Worm (Caenorhabditis elegans): Measurements from ENCODE around the gene F28A12.3.
A peak's percentile ranks its signal among the peaks of the same experiment; 100 is the strongest.

Gene F28A12.3

DNA sequence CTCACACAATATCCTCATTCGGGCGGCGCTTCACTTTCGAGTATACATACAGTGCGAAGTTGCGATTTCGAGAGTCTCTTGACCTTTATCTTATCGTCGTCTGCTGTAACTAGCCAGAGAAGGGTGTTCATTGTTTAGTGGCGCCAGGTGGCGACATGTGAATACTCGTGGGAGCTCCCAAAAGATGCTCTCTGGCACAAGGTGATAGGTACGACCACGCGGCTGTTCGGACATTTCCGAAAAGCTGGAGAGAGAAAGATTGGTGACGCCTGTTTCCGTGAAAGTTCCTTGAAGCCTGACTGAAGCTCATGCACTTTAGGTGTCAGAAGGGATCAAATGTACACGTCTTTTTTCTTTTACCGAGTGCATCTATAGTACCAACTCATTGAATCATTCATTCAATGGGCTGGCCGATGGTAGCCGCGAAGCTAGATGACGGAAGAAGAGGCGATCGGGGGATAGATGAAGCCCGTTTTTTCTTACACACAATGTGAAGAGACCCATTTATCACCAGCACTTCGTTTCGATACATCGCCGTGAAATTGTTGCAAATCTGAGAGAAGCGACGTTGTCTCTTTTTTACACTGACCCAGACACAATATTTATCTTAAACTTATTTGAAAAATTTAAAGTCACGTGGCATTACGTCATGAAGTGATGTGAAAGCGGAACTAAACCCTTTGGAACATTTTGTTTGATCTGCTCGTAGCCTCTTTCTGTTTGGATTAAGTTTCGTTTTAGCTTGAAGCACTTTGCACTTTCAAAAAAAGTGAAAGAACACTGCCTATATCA is 26.3 kb upstream of the F28A12.3 start:
- TF ChIP-seq pha-4 (tag; optimal IDR thresholded peaks at IDR 0.05) (no peak), F49E8.2 (tag; optimal IDR thresholded peaks at IDR 0.05; ENCODE audit: insufficient read depth) (no peak), attf-5 (GFP tag; optimal IDR thresholded peaks at IDR 0.05) (no peak)

DNA sequence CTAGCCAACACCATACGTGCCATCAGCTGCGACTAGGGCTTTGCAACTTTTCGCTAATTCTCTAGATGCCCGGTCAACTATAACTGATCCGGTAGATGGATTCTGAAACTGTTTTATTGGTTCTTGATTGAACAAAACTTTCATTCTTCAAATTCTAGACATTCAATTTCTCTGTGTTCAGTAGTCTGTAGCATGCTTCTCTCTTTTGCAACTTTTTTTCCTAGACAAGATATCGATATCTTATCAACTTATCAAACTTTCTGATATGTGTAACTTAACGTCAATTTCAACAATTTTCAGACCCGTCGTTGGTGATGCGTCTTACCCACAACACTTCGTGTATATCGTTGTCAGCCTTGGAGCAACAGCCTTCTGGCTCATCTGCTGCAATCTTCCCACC is 24.6 kb upstream of the F28A12.3 start, which contains the start of gene ZC190.4:
ZC190.4 (plus strand) TSS at position 301 of the 400 bp plus-strand sequence.
- TF ChIP-seq D2030.7 (GFP tag; IDR thresholded peaks at IDR 0.05) (no peak), F57C9.4 (tag; optimal IDR thresholded peaks at IDR 0.05) (no peak), lin-54 (GFP tag; optimal IDR thresholded peaks at IDR 0.05) (no peak), B0261.1 (tag; optimal IDR thresholded peaks at IDR 0.05) (no peak), hlh-26 (GFP tag; conservative IDR thresholded peaks at IDR 0.05) (no peak), B0336.3 (GFP tag; IDR thresholded peaks at IDR 0.05) (no peak), cebp-1 (GFP tag; IDR thresholded peaks at IDR 0.05) (no peak), cebp-1 (tag; optimal IDR thresholded peaks at IDR 0.05) (no peak), ccch-3 (GFP tag; optimal IDR thresholded peaks at IDR 0.05) (no peak), hmg-1.2 (GFP tag; IDR thresholded peaks at IDR 0.05) (no peak)

DNA sequence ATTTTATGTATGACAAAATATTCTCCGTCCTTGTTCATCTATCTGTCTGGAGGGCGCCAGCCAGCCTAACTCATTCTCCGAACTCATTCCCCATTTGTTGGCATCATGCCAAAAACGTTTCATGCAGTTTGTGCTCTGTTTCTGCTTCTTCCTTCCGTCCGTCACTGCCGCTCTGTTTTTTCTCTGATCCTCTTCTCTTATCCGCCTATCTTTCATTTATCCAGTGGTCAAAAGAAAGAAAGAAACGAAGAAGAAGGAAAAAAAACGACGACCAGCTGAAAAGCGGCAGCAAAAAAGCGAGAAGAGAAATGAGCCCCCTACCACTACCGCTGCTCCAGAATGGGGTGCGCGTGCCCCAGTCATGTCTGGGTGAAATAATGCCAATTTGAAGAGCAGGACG is 21.9 kb upstream of the F28A12.3 start:
- TF ChIP-seq cebp-1 (GFP tag; IDR thresholded peaks at IDR 0.05) = no peak
- TF ChIP-seq cebp-1 (tag; optimal IDR thresholded peaks at IDR 0.05) = peak; percentile 17
- TF ChIP-seq zfh-2 (GFP tag; conservative IDR thresholded peaks at IDR 0.05) = peak; percentile 85
- peak; percentile 9 for TF ChIP-seq K12H6.12 (tag; optimal IDR thresholded peaks at IDR 0.05)
- no peak for TF ChIP-seq mes-4 (tag; optimal IDR thresholded peaks at IDR 0.05)
- no peak for TF ChIP-seq ztf-26 (tag; optimal IDR thresholded peaks at IDR 0.05)
- TF ChIP-seq mcd-1 (GFP tag; IDR thresholded peaks at IDR 0.05) = 0 out of 2 replicates have a peak, but pooled peaks have one; percentile 12

DNA sequence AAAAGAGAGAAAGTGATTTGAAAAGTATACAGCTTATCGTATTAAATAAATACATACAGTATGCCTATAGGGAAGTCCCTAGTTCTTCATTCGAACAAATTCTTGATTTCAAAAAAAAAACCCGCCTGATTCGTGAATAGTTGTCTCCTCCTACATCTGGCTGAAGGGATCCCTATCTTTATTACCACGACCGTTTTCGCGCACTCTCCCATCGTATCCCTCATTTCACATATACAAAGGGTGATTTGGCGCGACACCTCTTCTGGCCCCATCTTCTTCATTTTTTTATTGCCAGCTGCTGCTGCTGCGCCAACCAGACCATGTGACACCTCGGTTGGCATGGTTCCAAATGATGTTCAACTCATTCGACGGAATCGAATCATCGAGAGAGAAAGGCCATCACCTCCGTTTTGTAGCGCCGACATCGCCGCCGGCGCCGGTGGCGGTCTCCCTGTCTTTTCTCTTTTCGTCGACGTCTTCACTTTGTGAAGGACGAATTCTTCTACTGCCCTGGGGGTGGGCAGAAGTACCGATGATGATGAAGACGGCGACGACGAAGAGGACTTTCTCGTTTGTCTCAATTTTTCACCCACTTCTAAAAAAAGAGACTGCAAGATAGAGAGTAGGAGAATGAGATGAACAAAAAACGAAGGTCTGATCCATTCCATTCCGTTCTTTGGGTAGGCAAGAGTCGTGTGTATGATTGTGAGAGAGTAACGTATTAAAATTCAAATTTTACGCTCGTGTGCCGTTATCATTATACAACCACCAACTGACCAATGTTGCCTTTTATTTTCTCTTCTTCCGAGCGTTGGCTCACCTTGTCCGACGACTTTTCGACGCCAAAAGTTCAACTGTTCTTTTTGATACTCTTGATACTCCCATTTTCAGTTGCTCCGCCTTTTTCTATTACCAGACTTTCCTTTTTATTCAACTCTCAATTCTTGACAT is 21.2 kb upstream of the F28A12.3 start:
- TF ChIP-seq Y56A3A.18 (GFP tag; IDR thresholded peaks at IDR 0.05) (no peak), lin-40 (tag; optimal IDR thresholded peaks at IDR 0.05) (peak; percentile 30), nfyb-1 (GFP tag; IDR thresholded peaks at IDR 0.05) (0 out of 2 replicates have a peak, but pooled peaks have one; percentile 38), zfh-2 (GFP tag; conservative IDR thresholded peaks at IDR 0.05) (peak; percentile 68), ceh-79 (tag; optimal IDR thresholded peaks at IDR 0.05) (no peak), somi-1 (GFP tag; optimal IDR thresholded peaks at IDR 0.05) (peak; percentile 40), ztf-26 (tag; optimal IDR thresholded peaks at IDR 0.05) (peak; percentile 29), nfya-2 (GFP tag; IDR thresholded peaks at IDR 0.05) (no peak), him-1 (tag; optimal IDR thresholded peaks at IDR 0.05) (no peak), F37B4.10 (GFP tag; IDR thresholded peaks at IDR 0.05) (no peak)

DNA sequence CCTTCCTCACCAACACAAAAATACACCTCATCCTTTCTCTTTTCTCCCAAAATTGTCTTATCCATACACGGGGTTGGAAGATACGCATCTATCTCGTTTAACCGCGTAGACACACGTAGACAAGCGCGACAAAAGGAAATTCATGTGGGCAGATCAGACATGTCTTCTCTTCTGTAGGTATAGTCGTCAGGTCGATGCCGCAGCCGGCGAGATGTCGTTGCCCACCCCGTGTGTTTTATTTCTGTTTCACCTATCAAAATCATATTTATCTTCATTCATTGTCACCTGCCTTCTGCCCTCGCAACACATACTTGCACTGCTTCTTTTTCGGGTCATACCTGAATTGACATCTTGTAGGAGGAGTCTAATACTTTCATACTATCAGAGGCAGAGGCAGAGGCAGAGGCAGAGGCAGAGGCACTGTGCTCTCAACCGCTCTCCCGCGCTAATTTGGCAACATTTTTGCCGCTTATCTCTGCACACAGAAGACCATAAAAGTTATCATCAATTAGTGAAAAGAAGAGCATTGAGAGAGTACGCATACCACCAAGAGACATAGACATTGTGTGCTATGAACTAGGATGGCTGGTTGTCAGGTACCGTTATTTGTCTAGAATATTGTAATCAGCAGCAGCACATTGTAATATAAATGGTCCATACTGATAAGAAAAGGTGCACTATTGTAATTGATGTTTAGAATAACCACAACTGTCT is 20.2 kb upstream of the F28A12.3 start:
- TF ChIP-seq ztf-22 (GFP tag; optimal IDR thresholded peaks at IDR 0.05) (peak; percentile 27), let-526 (GFP tag; IDR thresholded peaks at IDR 0.05) (no peak), dox-1 (GFP tag; IDR thresholded peaks at IDR 0.05) (peak; percentile 73), gei-17 (GFP tag; optimal IDR thresholded peaks at IDR 0.05) (no peak), nhr-90 (tag; optimal IDR thresholded peaks at IDR 0.05) (no peak), nhr-80 (tag; optimal IDR thresholded peaks at IDR 0.05) (peak; percentile 98), T07F8.4 (tag; optimal IDR thresholded peaks at IDR 0.05) (no peak), cebp-1 (GFP tag; IDR thresholded peaks at IDR 0.05) (no peak), cebp-1 (tag; optimal IDR thresholded peaks at IDR 0.05) (peak; percentile 48)
